Fruit fly (Drosophila melanogaster) whole organism, prepupa: ENCODE measurements around the gene lap.

ENCODE experiments used
- CG1621 ChIP-seq: fragments of 200-800 bp; sonication (Bioruptor generic); optimal IDR thresholded peaks from 3 replicates; lab custom pipeline; 2018; ENCODE audit warnings: missing biosample characterization, mild to moderate bottlenecking, missing genetic modification characterization
- CG7368 ChIP-seq: fragments of 200-800 bp; sonication (Bioruptor generic); optimal IDR thresholded peaks from 3 replicates; lab custom pipeline; 2016; ENCODE audit warnings: missing biosample characterization, missing genetic modification characterization
- Hr39 ChIP-seq: fragments of 200-800 bp; sonication (Bioruptor generic); optimal IDR thresholded peaks from 2 replicates; lab custom pipeline; 2016; ENCODE audit warnings: missing biosample characterization, missing genetic modification characterization
- cyc ChIP-seq: fragments of 200-800 bp; sonication (Bioruptor generic); optimal IDR thresholded peaks from 3 replicates; lab custom pipeline; 2016; ENCODE audit warnings: missing biosample characterization, missing genetic modification characterization
- dsx ChIP-seq: fragments of 200-800 bp; optimal IDR thresholded peaks from 3 replicates; lab custom pipeline; 2019; ENCODE audit warnings: missing biosample characterization, mild to moderate bottlenecking, missing genetic modification characterization, moderate library complexity; ENCODE audit not compliant: poor library complexity, severe bottlenecking
- fkh ChIP-seq: fragments of 200-800 bp; sonication (Bioruptor generic); optimal IDR thresholded peaks from 3 replicates; lab custom pipeline; 2017; ENCODE audit warnings: missing biosample characterization, mild to moderate bottlenecking, missing genetic modification characterization, moderate library complexity
- pdm3 ChIP-seq: fragments of 200-800 bp; sonication (Bioruptor generic); optimal IDR thresholded peaks from 3 replicates; lab custom pipeline; 2016; ENCODE audit warnings: missing biosample characterization, missing genetic modification characterization

DNA sequence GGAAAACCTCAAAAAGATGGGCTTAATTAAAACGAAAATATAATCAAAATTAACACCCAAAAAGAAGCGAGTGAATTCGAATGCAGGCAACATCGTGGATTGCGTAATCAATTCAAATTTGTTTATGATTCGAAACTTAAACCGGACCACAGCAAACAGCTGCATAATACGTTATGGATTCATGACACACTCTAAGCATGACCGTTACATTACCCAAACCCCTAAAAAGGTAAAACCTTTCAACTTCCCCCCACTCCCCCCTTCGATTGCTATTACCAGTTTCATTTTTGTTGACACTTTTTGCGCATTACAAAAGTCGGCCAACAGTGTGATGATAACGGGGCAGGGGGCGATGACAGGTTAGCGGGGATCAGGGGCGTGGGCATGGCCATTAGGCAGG lies 16.9 kb upstream of the lap start:
- TF ChIP-seq dsx (GFP tag; lab: Kevin White, UChicago) (no peak), CG7368 (GFP tag; lab: Kevin White, UChicago) (no peak), fkh (GFP tag; lab: Kevin White, UChicago) (no peak), CG1621 (no peak), pdm3 (GFP tag; lab: Kevin White, UChicago) (no peak), Hr39 (no peak), cyc (GFP tag; lab: Kevin White, UChicago) (no peak)
